Fruit fly (Drosophila melanogaster) whole organism, embryonic: ENCODE data around the gene TwdlB.

Source experiments
- Awh ChIP-seq: fragments of 200-800 bp; sonication (Bioruptor generic); IDR thresholded peaks from 2 replicates; pipeline ENCODE4, ENCODE4 v1.3.6; 2022; ENCODE audit warnings: missing biosample characterization, missing genetic modification characterization
- Blimp-1 ChIP-seq: fragments of 200-800 bp; sonication (Bioruptor generic); optimal IDR thresholded peaks from 3 replicates; lab custom pipeline; 2018; ENCODE audit warnings: missing biosample characterization, missing genetic modification characterization, mild to moderate bottlenecking, moderate library complexity, missing genetic modification reagents
- CG10565 ChIP-seq: fragments of 200-800 bp; sonication (Bioruptor generic); optimal IDR thresholded peaks from 3 replicates; lab custom pipeline; 2016; ENCODE audit warnings: missing biosample characterization, mild to moderate bottlenecking, missing genetic modification characterization
- CG10654 ChIP-seq: fragments of 200-800 bp; sonication (Bioruptor generic); optimal IDR thresholded peaks from 2 replicates; lab custom pipeline; 2016; ENCODE audit warnings: missing biosample characterization, missing genetic modification characterization
- CG10959 ChIP-seq: fragments of 200-800 bp; sonication (Bioruptor generic); IDR thresholded peaks from 2 replicates; pipeline ENCODE4 v1.3.6; 2022; ENCODE audit warnings: missing biosample characterization, missing genetic modification characterization
- CG18619 ChIP-seq: fragments of 200-800 bp; sonication (Bioruptor generic); optimal IDR thresholded peaks from 3 replicates; lab custom pipeline; 2017; ENCODE audit warnings: missing biosample characterization, mild to moderate bottlenecking, missing genetic modification characterization
- CG30020 ChIP-seq: fragments of 200-800 bp; optimal IDR thresholded peaks from 2 replicates; lab custom pipeline; 2019; ENCODE audit warnings: missing biosample characterization, mild to moderate bottlenecking, missing genetic modification characterization, moderate library complexity
- CG6791 ChIP-seq: fragments of 200-800 bp; sonication (Bioruptor generic); IDR thresholded peaks from 3 replicates; pipeline ENCODE4 v1.3.6; 2022; ENCODE audit warnings: missing biosample characterization, missing genetic modification characterization; ENCODE audit not compliant: partially characterized antibody
- CG8924 ChIP-seq: fragments of 200-800 bp; optimal IDR thresholded peaks from 3 replicates; lab custom pipeline; 2019; ENCODE audit warnings: missing biosample characterization, mild to moderate bottlenecking, missing genetic modification characterization, moderate library complexity
- CkIIα-i1 ChIP-seq: fragments of 200-800 bp; sonication (Bioruptor generic); IDR thresholded peaks from 2 replicates; pipeline ENCODE4 v1.3.6; 2022; ENCODE audit warnings: missing biosample characterization, missing genetic modification characterization
- Deaf1 ChIP-seq: fragments of 200-800 bp; optimal IDR thresholded peaks from 3 replicates; lab custom pipeline; 2019; ENCODE audit warnings: missing biosample characterization, mild to moderate bottlenecking, missing genetic modification characterization, moderate library complexity
- Doc2 ChIP-seq: fragments of 200-800 bp; sonication (Bioruptor generic); IDR thresholded peaks from 2 replicates; pipeline ENCODE4 v1.3.6; 2022; ENCODE audit warnings: missing biosample characterization, missing genetic modification characterization
- Dref ChIP-seq: fragments of 200-800 bp; sonication (Bioruptor generic); IDR thresholded peaks from 2 replicates; pipeline ENCODE4 v1.3.6; 2022; ENCODE audit warnings: missing biosample characterization, missing genetic modification characterization
- GATAe ChIP-seq: fragments of 200-800 bp; sonication (Bioruptor generic); conservative IDR thresholded peaks from 2 replicates; pipeline ENCODE4 v1.3.6; 2022; ENCODE audit warnings: missing biosample characterization, missing genetic modification characterization
- HLHmδ ChIP-seq: fragments of 200-800 bp; sonication (Bioruptor generic); optimal IDR thresholded peaks from 2 replicates; lab custom pipeline; 2018; ENCODE audit warnings: missing biosample characterization, mild to moderate bottlenecking, missing genetic modification characterization, moderate library complexity
- HmgD ChIP-seq: fragments of 200-800 bp; sonication (Bioruptor generic); optimal IDR thresholded peaks from 3 replicates; lab custom pipeline; 2016; ENCODE audit warnings: missing biosample characterization, missing genetic modification characterization
- Jarid2 ChIP-seq: fragments of 200-800 bp; sonication (Bioruptor generic); optimal IDR thresholded peaks from 3 replicates; lab custom pipeline; 2017; ENCODE audit warnings: mild to moderate bottlenecking, missing biosample characterization, missing genetic modification reagents, missing genetic modification characterization
- Neu2 ChIP-seq: fragments of 200-800 bp; sonication (Bioruptor generic); optimal IDR thresholded peaks from 3 replicates; lab custom pipeline; 2016; ENCODE audit warnings: missing biosample characterization, missing genetic modification characterization, borderline replicate concordance
- Nf-YB ChIP-seq: fragments of 200-800 bp; sonication (Bioruptor generic); optimal IDR thresholded peaks from 3 replicates; lab custom pipeline; 2019; ENCODE audit warnings: missing biosample characterization, mild to moderate bottlenecking, missing genetic modification characterization, moderate library complexity
- abd-A ChIP-seq: fragments of 200-800 bp; sonication (Bioruptor generic); optimal IDR thresholded peaks from 3 replicates; lab custom pipeline; 2019; ENCODE audit warnings: missing biosample characterization, mild to moderate bottlenecking, missing genetic modification characterization, moderate library complexity
- btn ChIP-seq: fragments of 200-800 bp; sonication (Bioruptor generic); optimal IDR thresholded peaks from 2 replicates; lab custom pipeline; 2016; ENCODE audit warnings: missing biosample characterization, missing genetic modification characterization
- chinmo ChIP-seq: fragments of 200-800 bp; sonication (Bioruptor generic); IDR thresholded peaks from 4 replicates; pipeline ENCODE4 v1.3.6; 2022; ENCODE audit warnings: missing biosample characterization, missing genetic modification characterization; ENCODE audit not compliant: partially characterized antibody
- ci ChIP-seq: fragments of 200-800 bp; sonication (Bioruptor generic); IDR thresholded peaks from 3 replicates; pipeline ENCODE4 v1.3.6; 2022; ENCODE audit warnings: missing biosample characterization, missing genetic modification characterization
- dati ChIP-seq: fragments of 200-800 bp; sonication (Bioruptor generic); IDR thresholded peaks from 2 replicates; pipeline ENCODE4 v1.3.6; 2022; ENCODE audit warnings: missing biosample characterization, missing genetic modification characterization
- ewg ChIP-seq: fragments of 200-800 bp; sonication (Bioruptor generic); optimal IDR thresholded peaks from 3 replicates; lab custom pipeline; 2017; ENCODE audit warnings: mild to moderate bottlenecking, missing biosample characterization, missing genetic modification reagents, missing genetic modification characterization
- fd102C ChIP-seq: fragments of 200-800 bp; sonication (Bioruptor generic); optimal IDR thresholded peaks from 2 replicates; lab custom pipeline; 2018; ENCODE audit warnings: missing biosample characterization, mild to moderate bottlenecking, missing genetic modification characterization, moderate library complexity
- fd96Cb ChIP-seq: fragments of 200-800 bp; sonication (Bioruptor generic); optimal IDR thresholded peaks from 2 replicates; lab custom pipeline; 2018; ENCODE audit warnings: missing biosample characterization, mild to moderate bottlenecking, missing genetic modification characterization, moderate library complexity
- gsb ChIP-seq: fragments of 200-800 bp; sonication (Bioruptor generic); IDR thresholded peaks from 2 replicates; pipeline ENCODE4 v1.3.6; 2022; ENCODE audit warnings: missing biosample characterization, missing genetic modification characterization
- her ChIP-seq: fragments of 200-800 bp; sonication (Bioruptor generic); optimal IDR thresholded peaks from 2 replicates; lab custom pipeline; 2016; ENCODE audit warnings: missing biosample characterization, missing genetic modification characterization
- inv ChIP-seq: fragments of 200-800 bp; sonication (Bioruptor generic); IDR thresholded peaks from 2 replicates; pipeline ENCODE4 v1.3.6; 2022; ENCODE audit warnings: missing biosample characterization, missing genetic modification characterization; ENCODE audit not compliant: partially characterized antibody
- lilli ChIP-seq: fragments of 200-800 bp; sonication (Bioruptor generic); optimal IDR thresholded peaks from 3 replicates; lab custom pipeline; 2016; ENCODE audit warnings: missing biosample characterization, missing genetic modification characterization
- mam ChIP-seq: fragments of 200-800 bp; sonication (Bioruptor generic); optimal IDR thresholded peaks from 3 replicates; lab custom pipeline; 2016; ENCODE audit warnings: missing biosample characterization, missing genetic modification characterization
- pfk ChIP-seq: fragments of 200-800 bp; sonication (Bioruptor generic); optimal IDR thresholded peaks from 2 replicates; lab custom pipeline; 2018; ENCODE audit warnings: missing biosample characterization, mild to moderate bottlenecking, missing genetic modification characterization, moderate library complexity
- pnt ChIP-seq: fragments of 200-800 bp; sonication (Bioruptor generic); optimal IDR thresholded peaks from 3 replicates; lab custom pipeline; 2016; ENCODE audit warnings: missing biosample characterization, missing genetic modification characterization
- salm ChIP-seq: fragments of 200-800 bp; sonication (Bioruptor generic); optimal IDR thresholded peaks from 2 replicates; lab custom pipeline; 2018; ENCODE audit warnings: missing biosample characterization, mild to moderate bottlenecking, missing genetic modification characterization
- scrt ChIP-seq: fragments of 200-800 bp; sonication (Bioruptor generic); optimal IDR thresholded peaks from 2 replicates; lab custom pipeline; 2018; ENCODE audit warnings: missing biosample characterization, mild to moderate bottlenecking, missing genetic modification characterization, moderate library complexity
- sd ChIP-seq: fragments of 200-800 bp; sonication (Bioruptor generic); optimal IDR thresholded peaks from 3 replicates; lab custom pipeline; 2018; ENCODE audit warnings: missing biosample characterization, mild to moderate bottlenecking, missing genetic modification characterization, moderate library complexity
- sens ChIP-seq: fragments of 200-800 bp; sonication (Bioruptor generic); peaks from one replicate; lab custom pipeline; 2016; ENCODE audit warnings: missing biosample characterization, missing genetic modification characterization
- seq ChIP-seq: fragments of 200-800 bp; sonication (Bioruptor generic); IDR thresholded peaks from 2 replicates; pipeline ENCODE4 v1.3.6; 2022; ENCODE audit warnings: missing biosample characterization, missing genetic modification characterization
- sima ChIP-seq: fragments of 200-800 bp; sonication (Bioruptor generic); optimal IDR thresholded peaks from 2 replicates; lab custom pipeline; 2016; ENCODE audit warnings: missing biosample characterization, missing genetic modification characterization
- sqz ChIP-seq: fragments of 200-800 bp; sonication (Bioruptor generic); optimal IDR thresholded peaks from 3 replicates; lab custom pipeline; 2018; ENCODE audit warnings: missing biosample characterization, mild to moderate bottlenecking, missing genetic modification characterization
- sr ChIP-seq: fragments of 200-800 bp; sonication (Bioruptor generic); IDR thresholded peaks from 3 replicates; pipeline ENCODE4 v1.3.6; 2022; ENCODE audit warnings: missing biosample characterization, missing genetic modification characterization
- tx ChIP-seq: fragments of 200-800 bp; sonication (Bioruptor generic); optimal IDR thresholded peaks from 2 replicates; lab custom pipeline; 2016; ENCODE audit warnings: missing biosample characterization, missing genetic modification characterization
- usp ChIP-seq: fragments of >200 bp; optimal IDR thresholded peaks from 2 replicates; lab custom pipeline; 2017; ENCODE audit warnings: missing biosample characterization, missing genetic modification characterization
- vvl ChIP-seq: fragments of 200-800 bp; sonication (Bioruptor generic); IDR thresholded peaks from 2 replicates; pipeline ENCODE4 v1.3.6; 2022; ENCODE audit warnings: missing biosample characterization, missing genetic modification characterization
- wek ChIP-seq: fragments of 200-800 bp; sonication (Bioruptor generic); optimal IDR thresholded peaks from 3 replicates; lab custom pipeline; 2018; ENCODE audit warnings: missing biosample characterization, mild to moderate bottlenecking, missing genetic modification characterization, moderate library complexity
- z ChIP-seq: fragments of 200-800 bp; sonication (Bioruptor generic); IDR thresholded peaks from 3 replicates; pipeline ENCODE4 v1.3.6; 2022; ENCODE audit warnings: missing biosample characterization, missing genetic modification characterization
- zfh1 ChIP-seq: fragments of 200-800 bp; sonication (Bioruptor generic); IDR thresholded peaks from 3 replicates; pipeline ENCODE4 v1.3.6; 2022; ENCODE audit warnings: missing biosample characterization, missing genetic modification characterization

TwdlB gene

DNA sequence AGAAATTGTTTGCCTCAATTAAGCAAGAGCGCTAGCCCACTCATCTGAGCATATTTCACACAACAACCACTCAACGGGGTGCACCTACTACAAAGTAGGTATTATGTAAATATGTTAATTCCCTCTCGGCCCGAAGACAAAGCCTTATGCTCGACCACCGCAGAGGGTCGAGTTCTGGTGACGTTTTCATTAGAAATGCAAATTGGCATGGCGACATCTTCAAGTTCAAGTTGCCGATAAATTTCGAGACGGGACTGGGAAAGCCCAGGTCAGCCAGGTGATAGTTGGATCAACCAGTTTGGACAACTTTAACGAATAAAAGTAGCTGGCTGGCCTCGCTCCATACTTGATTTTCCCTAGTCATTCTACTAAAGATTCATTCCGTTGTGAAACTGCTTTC, 7.9 kb downstream of the TwdlB start (continued):
- TF ChIP-seq ci (GFP tag; lab: Robert Waterston, UW) (no peak), sr (peak; percentile 42; the same call in 1 of the 3 replicates), Jarid2 (GFP tag; lab: Kevin White, UChicago) (no peak), pnt (GFP tag; lab: Kevin White, UChicago) (no peak), fd102C (GFP tag; lab: Kevin White, UChicago) (no peak), CG10654 (GFP tag; lab: Kevin White, UChicago) (no peak), HmgD (no peak), her (GFP tag; lab: Kevin White, UChicago) (no peak), CG10959 (GFP tag; lab: Robert Waterston, UW) (no peak), CG10565 (GFP tag; lab: Kevin White, UChicago) (no peak), vvl (GFP tag; lab: Robert Waterston, UW) (peak; percentile 72; the same call in 1 of the 2 replicates), btn (no peak), zfh1 (GFP tag; lab: Robert Waterston, UW) (no peak), Awh (GFP tag; lab: Robert Waterston, UW) (0 out of 2 replicates have a peak, but pooled peaks have one; percentile 28), seq (no peak)
- TF ChIP-seq, all 482 proteins: peak for 8

DNA sequence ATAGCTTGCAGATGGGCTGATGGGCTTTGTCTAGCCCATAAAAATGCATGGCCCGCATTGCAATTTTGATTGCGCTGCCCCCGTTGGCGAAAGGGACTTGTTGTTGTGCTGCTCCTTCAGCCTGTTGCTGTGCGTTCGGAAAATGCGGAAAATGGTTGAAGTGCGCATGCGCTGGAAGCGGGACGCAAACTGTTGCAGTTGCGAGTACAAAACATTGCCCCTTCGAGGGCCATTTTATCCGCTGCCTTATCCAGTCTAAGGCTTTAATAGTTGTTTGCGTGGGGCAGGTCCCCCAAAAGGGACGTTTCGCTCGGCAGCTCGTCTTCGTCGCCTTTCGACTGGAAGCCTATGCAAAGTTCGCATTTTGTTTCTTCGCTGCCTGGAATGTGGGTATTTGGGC, 16.8 kb downstream of the TwdlB start:
- no peak for TF ChIP-seq Doc2 (GFP tag; lab: Robert Waterston, UW)
- peak; percentile 82 for TF ChIP-seq Deaf1 (tag; lab: Kevin White, UChicago)
- peak; percentile 97 for TF ChIP-seq scrt (GFP tag; lab: Kevin White, UChicago)
- TF ChIP-seq ewg (GFP tag; lab: Kevin White, UChicago), result peak; percentile 70
- TF ChIP-seq abd-A (tag; lab: Kevin White, UChicago), result peak; percentile 28
- TF ChIP-seq, all 482 proteins: peak for 4

DNA sequence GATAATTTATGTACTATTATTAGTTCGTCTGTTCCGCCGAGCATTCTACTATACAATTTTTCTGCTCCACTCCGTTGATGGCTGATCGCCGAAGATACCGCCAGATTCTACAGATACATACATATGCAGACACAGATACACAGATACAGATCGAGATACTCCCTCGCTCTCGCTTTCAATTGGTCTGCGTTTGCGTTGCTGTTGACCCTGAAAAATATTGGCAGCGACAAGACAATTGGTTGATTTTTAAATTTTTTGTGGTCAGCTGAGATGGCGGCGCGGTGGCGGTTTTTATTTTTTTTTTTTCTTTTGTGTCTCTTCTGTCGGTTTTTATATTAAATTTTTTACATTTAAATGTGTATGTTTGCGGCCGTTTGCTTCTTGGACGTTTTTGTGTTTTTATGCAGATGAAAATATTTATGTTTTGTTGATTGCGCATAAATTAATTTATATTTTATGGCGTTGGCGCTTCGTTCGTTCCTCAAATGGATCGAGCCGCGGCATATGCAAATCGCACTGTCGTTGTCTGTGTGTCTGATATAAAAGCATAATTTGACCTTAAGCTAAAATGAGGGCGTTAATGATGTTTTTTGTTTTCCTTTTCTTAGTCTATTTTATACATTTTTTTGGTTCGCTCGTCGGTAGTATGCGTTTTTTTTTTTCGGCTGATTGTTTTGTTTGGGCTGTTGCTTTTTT, 29.3 kb downstream of the TwdlB start:
- TF ChIP-seq GATAe (no peak), Neu2 (GFP tag; lab: Kevin White, UChicago) (no peak), sima (GFP tag; lab: Kevin White, UChicago) (no peak), chinmo (peak; percentile 81; the same call in 1 of the 4 replicates), Awh (GFP tag; lab: Robert Waterston, UW) (peak; percentile 75), lilli (GFP tag; lab: Kevin White, UChicago) (no peak), fd96Cb (tag; lab: Kevin White, UChicago) (no peak), inv (GFP tag; lab: Robert Waterston, UW) (no peak), gsb (no peak), HLHmδ (GFP tag; lab: Kevin White, UChicago) (no peak), pfk (GFP tag; lab: Kevin White, UChicago) (no peak), Blimp-1 (GFP tag; lab: Kevin White, UChicago) (peak; percentile 44), usp (GFP tag; lab: Kevin White, UChicago) (no peak), mam (GFP tag; lab: Kevin White, UChicago) (no peak), CG8924 (no peak), wek (GFP tag; lab: Kevin White, UChicago) (no peak), CG30020 (tag; lab: Kevin White, UChicago) (no peak), salm (peak; percentile 7), tx (no peak), sd (tag; lab: Kevin White, UChicago) (peak; percentile 26), sens (peak; percentile 36), dati (no peak), z (no peak), sqz (GFP tag; lab: Kevin White, UChicago) (peak; percentile 33), CkIIα-i1 (GFP tag; lab: Robert Waterston, UW) (no peak), Nf-YB (GFP tag; lab: Kevin White, UChicago) (peak; percentile 22), CG18619 (GFP tag; lab: Kevin White, UChicago) (no peak), Dref (GFP tag; lab: Robert Waterston, UW) (no peak), CG6791 (no peak)
